Fruit fly (Drosophila melanogaster): Measurements from ENCODE around the gene Arfrp1.

Gene Arfrp1

dm6 chrX:9080962-9081361 lies 25.9 kb upstream of the Arfrp1 start, which contains the start of the genes CG7246 and HP1b (continued):
- no peak for TF ChIP-seq fd102C (GFP tag; optimal IDR thresholded peaks at IDR 0.05)
- no peak for TF ChIP-seq Side (GFP tag; optimal IDR thresholded peaks at IDR 0.05)
- TF ChIP-seq CG14667 (GFP tag; IDR thresholded peaks at IDR 0.05), result peak; percentile 47; the same call in 1 of the 2 replicates
- TF ChIP-seq chif (GFP tag; optimal IDR thresholded peaks at IDR 0.05), result peak; percentile 22 to 53
- TF ChIP-seq Pdp1 (GFP tag; optimal IDR thresholded peaks at IDR 0.05), result peak; percentile 55 to 56
- TF ChIP-seq CG17361 (GFP tag; IDR thresholded peaks at IDR 0.05), result peak; percentile 75
- no peak for TF ChIP-seq gcm2 (GFP tag; optimal IDR thresholded peaks at IDR 0.05)
- no peak for TF ChIP-seq CG12769 (tag; optimal IDR thresholded peaks at IDR 0.05)
- TF ChIP-seq salm (tag; optimal IDR thresholded peaks at IDR 0.05), result no peak
- TF ChIP-seq CG10543 (GFP tag; optimal IDR thresholded peaks at IDR 0.05), result peak; percentile 62
- TF ChIP-seq ind (GFP tag; optimal IDR thresholded peaks at IDR 0.05), result peak; percentile 64
- TF ChIP-seq CG6813 (GFP tag; optimal IDR thresholded peaks at IDR 0.05), result no peak
- peak; percentile 51 for TF ChIP-seq al (GFP tag; IDR thresholded peaks at IDR 0.05)
- peak; percentile 85 for TF ChIP-seq Dll (GFP tag; IDR thresholded peaks at IDR 0.05; ENCODE audit: partially characterized antibody)
- peak; percentile 23 for TF ChIP-seq Mad (GFP tag; optimal IDR thresholded peaks at IDR 0.05)
- TF ChIP-seq Asciz (GFP tag; optimal IDR thresholded peaks at IDR 0.05), result no peak
- TF ChIP-seq bcd (GFP tag; optimal IDR thresholded peaks at IDR 0.05), result peak; percentile 65
- no peak for TF ChIP-seq pan (optimal IDR thresholded peaks at IDR 0.05)
- TF ChIP-seq pan (GFP tag; optimal IDR thresholded peaks at IDR 0.05 in 1 of 2, IDR thresholded peaks at IDR 0.05 in 1 of 2), result peak in 1 of 2 experiments; percentile 80
- 0 out of 2 replicates have a peak, but pooled peaks have one; percentile 29 for TF ChIP-seq dati (GFP tag; IDR thresholded peaks at IDR 0.05)
- TF ChIP-seq Xbp1 (GFP tag; optimal IDR thresholded peaks at IDR 0.05), result peak; percentile 78
- TF ChIP-seq ken (GFP tag; IDR thresholded peaks at IDR 0.05), result peak; percentile 75
- TF ChIP-seq CG3065 (GFP tag; optimal IDR thresholded peaks at IDR 0.05), result no peak
- no peak for TF ChIP-seq TFAM (GFP tag; optimal IDR thresholded peaks at IDR 0.05)
- TF ChIP-seq Drgx (GFP tag; IDR thresholded peaks at IDR 0.05), result peak; percentile 64
- no peak for TF ChIP-seq run (tag; optimal IDR thresholded peaks at IDR 0.05)
- TF ChIP-seq gcm (GFP tag; optimal IDR thresholded peaks at IDR 0.05), result peak; percentile 64
- TF ChIP-seq oc (tag; optimal IDR thresholded peaks at IDR 0.05), result peak; percentile 3
- TF ChIP-seq dmrt11E (tag; optimal IDR thresholded peaks at IDR 0.05), result peak; percentile 54
- TF ChIP-seq CG8359 (GFP tag; optimal IDR thresholded peaks at IDR 0.05; ENCODE audit: borderline replicate concordance), result no peak
- TF ChIP-seq pb (GFP tag; optimal IDR thresholded peaks at IDR 0.05), result no peak
- TF ChIP-seq Xrp1 (GFP tag; IDR thresholded peaks at IDR 0.05), result peak; percentile 87
- TF ChIP-seq CG7271 (tag; optimal IDR thresholded peaks at IDR 0.05), result peak; percentile 22
- no peak for TF ChIP-seq CG15011 (GFP tag; optimal IDR thresholded peaks at IDR 0.05)
- no peak for TF ChIP-seq sim (GFP tag; IDR thresholded peaks at IDR 0.05)
- TF ChIP-seq bbx (GFP tag; IDR thresholded peaks at IDR 0.05; ENCODE audit: partially characterized antibody), result peak; percentile 65
- peak; percentile 24; the same call in 1 of the 2 replicates for TF ChIP-seq CG5953 (GFP tag; IDR thresholded peaks at IDR 0.05)
- peak; percentile 13 for TF ChIP-seq CG11723 (GFP tag; optimal IDR thresholded peaks at IDR 0.05)
- no peak for TF ChIP-seq gsb (GFP tag; IDR thresholded peaks at IDR 0.05)
- peak; percentile 75; the same call in 1 of the 2 replicates for TF ChIP-seq hbn (GFP tag; IDR thresholded peaks at IDR 0.05; ENCODE audit: partially characterized antibody)
- no peak for TF ChIP-seq CG8944 (GFP tag; optimal IDR thresholded peaks at IDR 0.05)
- no peak for TF ChIP-seq bigmax (GFP tag; optimal IDR thresholded peaks at IDR 0.05)
- TF ChIP-seq zf30C (GFP tag; optimal IDR thresholded peaks at IDR 0.05), result no peak
- peak; percentile 60 for TF ChIP-seq CG5245 (GFP tag; optimal IDR thresholded peaks at IDR 0.05)
- TF ChIP-seq lab (GFP tag; optimal IDR thresholded peaks at IDR 0.05), result peak; percentile 78
- no peak for TF ChIP-seq Jarid2 (GFP tag; optimal IDR thresholded peaks at IDR 0.05)
- TF ChIP-seq CG10565 (GFP tag; optimal IDR thresholded peaks at IDR 0.05), result no peak
- TF ChIP-seq Dref (GFP tag; IDR thresholded peaks at IDR 0.05), result peak; percentile 63
- peak; percentile 63 for TF ChIP-seq Blimp-1 (GFP tag; optimal IDR thresholded peaks at IDR 0.05)
- peak; percentile 21 for TF ChIP-seq Camta (GFP tag; optimal IDR thresholded peaks at IDR 0.05)

Measured in whole organism, embryonic.